Worm (Caenorhabditis elegans) whole organism, mixed stage, embryonic: ENCODE results near the gene grsp-1.

ENCODE experiments used
- flh-1 ChIP-seq: fragments of 200-800 bp; sonication (Bioruptor generic); optimal IDR thresholded peaks from 2 replicates; lab custom pipeline; 2018; ENCODE audit warnings: mild to moderate bottlenecking, missing genetic modification characterization, moderate library complexity, missing compliant biosample characterization
- nhr-237 ChIP-seq: fragments of 150-350 bp; optimal IDR thresholded peaks from 2 replicates; lab custom pipeline; 2014; ENCODE audit warnings: missing biosample characterization, missing genetic modification characterization
- nhr-76 ChIP-seq: sonication (generic microtip); optimal IDR thresholded peaks from 2 replicates; lab custom pipeline; 2017; ENCODE audit warnings: missing biosample characterization, missing genetic modification characterization
- snpc-4 ChIP-seq: fragments of 150-350 bp; optimal IDR thresholded peaks from 2 replicates; lab custom pipeline; 2014; ENCODE audit warnings: missing biosample characterization, missing genetic modification characterization
- sptf-1 ChIP-seq: sonication (generic microtip); optimal IDR thresholded peaks from 2 replicates; lab custom pipeline; 2017; ENCODE audit warnings: mild to moderate bottlenecking, missing genetic modification characterization, moderate library complexity, missing compliant biosample characterization
- unc-39 ChIP-seq: fragments of 150-350 bp; optimal IDR thresholded peaks from 2 replicates; lab custom pipeline; 2014; ENCODE audit warnings: missing biosample characterization, missing genetic modification characterization
- zip-8 ChIP-seq: fragments of 150-350 bp; optimal IDR thresholded peaks from 2 replicates; lab custom pipeline; 2014; ENCODE audit warnings: missing biosample characterization, missing genetic modification characterization
- ztf-11 ChIP-seq: fragments of 150-350 bp; optimal IDR thresholded peaks from 2 replicates; lab custom pipeline; 2014; ENCODE audit warnings: missing biosample characterization, missing genetic modification characterization

DNA sequence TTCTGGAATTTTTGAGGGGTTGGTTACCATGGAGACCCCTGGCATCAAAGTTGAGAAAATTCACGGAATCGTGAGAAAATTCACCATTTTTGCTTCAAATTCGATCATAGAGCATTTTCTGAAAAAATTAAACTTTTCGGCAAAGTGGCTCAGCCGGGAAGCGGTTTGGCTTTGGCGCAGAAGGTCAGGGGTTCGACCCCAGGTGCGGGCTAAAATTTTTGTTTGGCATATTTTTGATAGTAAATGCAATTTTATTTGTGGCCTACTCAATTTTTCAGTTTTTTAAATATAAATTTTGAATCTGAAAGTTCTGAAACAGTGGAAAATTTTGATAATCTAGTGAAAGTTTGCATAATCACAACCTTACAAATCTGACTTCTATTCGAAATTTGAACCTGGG lies 10.2 kb upstream of the grsp-1 start:
- TF ChIP-seq ztf-11 (no peak), snpc-4 (tag; lab: Kevin White, UChicago) (no peak), nhr-76 (no peak), unc-39 (no peak), flh-1 (GFP tag; lab: Kevin White, UChicago) (no peak), nhr-237 (tag; lab: Kevin White, UChicago) (no peak), sptf-1 (tag; lab: Kevin White, UChicago) (no peak), zip-8 (tag; lab: Kevin White, UChicago) (no peak)
